Fruit fly (Drosophila melanogaster): Measurements from ENCODE around the gene APC7.
A peak's percentile ranks its signal among the peaks of the same experiment; 100 is the strongest.

The APC7 gene

dm6 chrX:6621566-6622006 is 24.7 kb downstream of the APC7 start (continued):
- TF ChIP-seq Hr3 (GFP tag; optimal IDR thresholded peaks at IDR 0.05): peak; percentile 26
- peak; percentile 62 for TF ChIP-seq CG14014 (GFP tag; IDR thresholded peaks at IDR 0.05)
- TF ChIP-seq prd (optimal IDR thresholded peaks at IDR 0.05): no peak
- peak; percentile 75 for TF ChIP-seq prd (GFP tag; IDR thresholded peaks at IDR 0.05)
- no peak for TF ChIP-seq da (GFP tag; optimal IDR thresholded peaks at IDR 0.05)
- TF ChIP-seq jigr1 (GFP tag; IDR thresholded peaks at IDR 0.05): no peak
- peak; percentile 47 for TF ChIP-seq CG12769 (tag; optimal IDR thresholded peaks at IDR 0.05)
- TF ChIP-seq CG10654 (GFP tag; optimal IDR thresholded peaks at IDR 0.05): no peak
- peak; percentile 9 for TF ChIP-seq az2 (GFP tag; optimal IDR thresholded peaks at IDR 0.05)
- no peak for TF ChIP-seq C15 (GFP tag; IDR thresholded peaks at IDR 0.05)
- peak; percentile 52 for TF ChIP-seq Ada2b (GFP tag; IDR thresholded peaks at IDR 0.05)
- TF ChIP-seq odd (GFP tag; optimal IDR thresholded peaks at IDR 0.05): no peak
- peak; percentile 28 for TF ChIP-seq CG12155 (GFP tag; optimal IDR thresholded peaks at IDR 0.05)
- peak; percentile 56 for TF ChIP-seq row (GFP tag; IDR thresholded peaks at IDR 0.05)
- TF ChIP-seq CG11560 (tag; IDR thresholded peaks at IDR 0.05): no peak
- TF ChIP-seq CG5245 (GFP tag; optimal IDR thresholded peaks at IDR 0.05): peak; percentile 45
- peak; percentile 34 for TF ChIP-seq Camta (GFP tag; optimal IDR thresholded peaks at IDR 0.05)
- no peak for TF ChIP-seq slp2 (GFP tag; optimal IDR thresholded peaks at IDR 0.05)
- no peak for TF ChIP-seq CG3065 (GFP tag; optimal IDR thresholded peaks at IDR 0.05)
- TF ChIP-seq CG12104 (GFP tag; optimal IDR thresholded peaks at IDR 0.05): peak; percentile 26
- TF ChIP-seq B-H1 (GFP tag; IDR thresholded peaks at IDR 0.05): no peak; the same call in 2 of the 3 replicates
- peak; percentile 30 for TF ChIP-seq CG1233 (GFP tag; optimal IDR thresholded peaks at IDR 0.05)
- peak; percentile 38; the same call in 1 of the 2 replicates for TF ChIP-seq klu (GFP tag; IDR thresholded peaks at IDR 0.05)
- TF ChIP-seq CG18476 (GFP tag; optimal IDR thresholded peaks at IDR 0.05): peak; percentile 23
- TF ChIP-seq p53 (GFP tag; optimal IDR thresholded peaks at IDR 0.05): no peak
- peak; percentile 12 for TF ChIP-seq scrt (GFP tag; optimal IDR thresholded peaks at IDR 0.05)
- peak; percentile 41 for TF ChIP-seq kni (GFP tag; optimal IDR thresholded peaks at IDR 0.05)
- TF ChIP-seq CG4854 (GFP tag; optimal IDR thresholded peaks at IDR 0.05): peak; percentile 15
- TF ChIP-seq Hsf (GFP tag; optimal IDR thresholded peaks at IDR 0.05): peak; percentile 35
- no peak for TF ChIP-seq Nf-YC (tag; optimal IDR thresholded peaks at IDR 0.05)
- peak; percentile 47 for TF ChIP-seq CG30403 (GFP tag; optimal IDR thresholded peaks at IDR 0.05)
- TF ChIP-seq Antp (GFP tag; optimal IDR thresholded peaks at IDR 0.05): peak; percentile 18
- TF ChIP-seq Xbp1 (GFP tag; optimal IDR thresholded peaks at IDR 0.05): peak; percentile 22
- TF ChIP-seq sr (GFP tag; IDR thresholded peaks at IDR 0.05): no peak
- TF ChIP-seq Abd-B (GFP tag; optimal IDR thresholded peaks at IDR 0.05): peak; percentile 13
- no peak for TF ChIP-seq h (optimal IDR thresholded peaks at IDR 0.05)
- no peak for TF ChIP-seq CG6683 (GFP tag; optimal IDR thresholded peaks at IDR 0.05)
- TF ChIP-seq Side (GFP tag; optimal IDR thresholded peaks at IDR 0.05): peak; percentile 27
- peak; percentile 35 for TF ChIP-seq chn (GFP tag; optimal IDR thresholded peaks at IDR 0.05)
- no peak for TF ChIP-seq zf30C (GFP tag; optimal IDR thresholded peaks at IDR 0.05)
- 0 out of 2 replicates have a peak, but pooled peaks have one; percentile 27 for TF ChIP-seq Taf1 (GFP tag; IDR thresholded peaks at IDR 0.05)
- TF ChIP-seq Rx (GFP tag; IDR thresholded peaks at IDR 0.05): peak; percentile 25; the same call in 1 of the 2 replicates
- peak; percentile 61; the same call in 1 of the 2 replicates for TF ChIP-seq ranshi (GFP tag; IDR thresholded peaks at IDR 0.05)
- peak; percentile 46; the same call in 1 of the 2 replicates for TF ChIP-seq sim (GFP tag; IDR thresholded peaks at IDR 0.05)
- TF ChIP-seq ERR (GFP tag; optimal IDR thresholded peaks at IDR 0.05): peak; percentile 12
- TF ChIP-seq CG11504 (tag; optimal IDR thresholded peaks at IDR 0.05): peak; percentile 53
- TF ChIP-seq CG5180 (GFP tag; optimal IDR thresholded peaks at IDR 0.05): no peak
- TF ChIP-seq CG2889 (GFP tag; IDR thresholded peaks at IDR 0.05): no peak
- no peak for TF ChIP-seq CG6175 (GFP tag; IDR thresholded peaks at IDR 0.05)
- peak; percentile 72 for TF ChIP-seq dysf (GFP tag; IDR thresholded peaks at IDR 0.05)
- no peak for TF ChIP-seq CG34224 (GFP tag; IDR thresholded peaks at IDR 0.05; ENCODE audit: partially characterized antibody)
- TF ChIP-seq Dp (GFP tag; optimal IDR thresholded peaks at IDR 0.05): no peak
- no peak for TF ChIP-seq CG17912 (GFP tag; optimal IDR thresholded peaks at IDR 0.05)

Data from whole organism, embryonic.